Fruit fly (Drosophila melanogaster): ENCODE measurements around the gene Syx18.
A peak's percentile ranks its signal among the peaks of the same experiment; 100 is the strongest.

Gene Syx18

dm6 chr3R:24661679-24662411 is 36.5 kb upstream of the Syx18 start, which contains the start of gene Ppox:
Gene Ppox, minus strand, starts transcription at chr3R:24661851.
- TF ChIP-seq CG5204 (GFP tag; optimal IDR thresholded peaks at IDR 0.05), result no peak
- no peak for TF ChIP-seq CG11617 (GFP tag; optimal IDR thresholded peaks at IDR 0.05)
- no peak for TF ChIP-seq toe (GFP tag; optimal IDR thresholded peaks at IDR 0.05)
- no peak for TF ChIP-seq CG7101 (tag; optimal IDR thresholded peaks at IDR 0.05)
- no peak for TF ChIP-seq cnc (optimal IDR thresholded peaks at IDR 0.05)
- TF ChIP-seq CG33017 (tag; optimal IDR thresholded peaks at IDR 0.05), result no peak
- no peak for TF ChIP-seq Crg-1 (GFP tag; optimal IDR thresholded peaks at IDR 0.05)
- TF ChIP-seq CG1620 (GFP tag; optimal IDR thresholded peaks at IDR 0.05), result no peak
- no peak for TF ChIP-seq bab1 (GFP tag; optimal IDR thresholded peaks at IDR 0.05)
- no peak for TF ChIP-seq CG7045 (GFP tag; optimal IDR thresholded peaks at IDR 0.05)
- no peak for TF ChIP-seq pad (GFP tag; optimal IDR thresholded peaks at IDR 0.05)
- no peak for TF ChIP-seq kay (GFP tag; ENCODE audit: borderline replicate concordance)
- peak; percentile 97 for TF ChIP-seq tj (GFP tag; optimal IDR thresholded peaks at IDR 0.05)
- TF ChIP-seq cic (GFP tag; optimal IDR thresholded peaks at IDR 0.05), result no peak
- peak; percentile 7 for TF ChIP-seq CG14711 (tag; optimal IDR thresholded peaks at IDR 0.05)
- no peak for TF ChIP-seq ovo (GFP tag; optimal IDR thresholded peaks at IDR 0.05)
- peak; percentile 32 for TF ChIP-seq Mnt (GFP tag; optimal IDR thresholded peaks at IDR 0.05)

dm6 chr3R:24659173-24659846 is 33.9 kb upstream of the Syx18 start, which contains the start of gene CG31126:
Gene CG31126, plus strand, starts transcription at chr3R:24659621.
- TF ChIP-seq CG11617 (GFP tag; optimal IDR thresholded peaks at IDR 0.05), result peak; percentile 33
- TF ChIP-seq CG7101 (tag; optimal IDR thresholded peaks at IDR 0.05), result no peak
- no peak for TF ChIP-seq CG12768 (GFP tag; optimal IDR thresholded peaks at IDR 0.05)
- peak; percentile 98 for TF ChIP-seq CG14711 (tag; optimal IDR thresholded peaks at IDR 0.05)
- TF ChIP-seq cnc (optimal IDR thresholded peaks at IDR 0.05), result no peak

dm6 chr3R:24654770-24655322 is 29.5 kb upstream of the Syx18 start, which contains the start of the genes CG31125 and CG6695:
Gene CG31125, minus strand, starts transcription at chr3R:24654820.
Gene CG6695, plus strand, starts transcription at chr3R:24655160.
- no peak for TF ChIP-seq CG33017 (tag; optimal IDR thresholded peaks at IDR 0.05)
- peak; percentile 13 for TF ChIP-seq CG7101 (tag; optimal IDR thresholded peaks at IDR 0.05)
- peak; percentile 62 for TF ChIP-seq CG1620 (GFP tag; optimal IDR thresholded peaks at IDR 0.05)
- no peak for TF ChIP-seq Clk (GFP tag; optimal IDR thresholded peaks at IDR 0.05)
- peak; percentile 5 for TF ChIP-seq ovo (GFP tag; optimal IDR thresholded peaks at IDR 0.05)
- TF ChIP-seq CG5204 (GFP tag; optimal IDR thresholded peaks at IDR 0.05), result no peak
- TF ChIP-seq bab1 (GFP tag; optimal IDR thresholded peaks at IDR 0.05), result peak; percentile 46
- no peak for TF ChIP-seq tj (GFP tag; optimal IDR thresholded peaks at IDR 0.05)
- TF ChIP-seq cnc (optimal IDR thresholded peaks at IDR 0.05), result no peak
- TF ChIP-seq Crg-1 (GFP tag; optimal IDR thresholded peaks at IDR 0.05), result peak; percentile 53
- no peak for TF ChIP-seq CG7045 (GFP tag; optimal IDR thresholded peaks at IDR 0.05)
- TF ChIP-seq CG11617 (GFP tag; optimal IDR thresholded peaks at IDR 0.05), result peak; percentile 58
- TF ChIP-seq CG14711 (tag; optimal IDR thresholded peaks at IDR 0.05), result peak; percentile 21
- peak; percentile 20 for TF ChIP-seq pad (GFP tag; optimal IDR thresholded peaks at IDR 0.05)
- TF ChIP-seq CG12768 (GFP tag; optimal IDR thresholded peaks at IDR 0.05), result no peak
- TF ChIP-seq Mnt (GFP tag; optimal IDR thresholded peaks at IDR 0.05), result peak; percentile 28
- no peak for TF ChIP-seq cic (GFP tag; optimal IDR thresholded peaks at IDR 0.05)

- peak; percentile 64 for TF ChIP-seq Clk (GFP tag; optimal IDR thresholded peaks at IDR 0.05)
- TF ChIP-seq tj (GFP tag; optimal IDR thresholded peaks at IDR 0.05), result peak; percentile 58
- peak; percentile 66 for TF ChIP-seq pad (GFP tag; optimal IDR thresholded peaks at IDR 0.05)
- peak; percentile 73 for TF ChIP-seq CG14711 (tag; optimal IDR thresholded peaks at IDR 0.05)
- peak; percentile 55 for TF ChIP-seq CG33017 (tag; optimal IDR thresholded peaks at IDR 0.05)
- no peak for TF ChIP-seq toe (GFP tag; optimal IDR thresholded peaks at IDR 0.05)
- TF ChIP-seq CG7045 (GFP tag; optimal IDR thresholded peaks at IDR 0.05), result peak; percentile 41
- peak; percentile 58 for TF ChIP-seq CG11617 (GFP tag; optimal IDR thresholded peaks at IDR 0.05)
- no peak for TF ChIP-seq kay (GFP tag; ENCODE audit: borderline replicate concordance)
- TF ChIP-seq CG7101 (tag; optimal IDR thresholded peaks at IDR 0.05), result peak; percentile 59
- no peak for TF ChIP-seq ovo (GFP tag; optimal IDR thresholded peaks at IDR 0.05)
- no peak for TF ChIP-seq cnc (optimal IDR thresholded peaks at IDR 0.05)
- TF ChIP-seq Hr96 (GFP tag; optimal IDR thresholded peaks at IDR 0.05), result no peak
- peak; percentile 48 for TF ChIP-seq bab1 (GFP tag; optimal IDR thresholded peaks at IDR 0.05)
- TF ChIP-seq cic (GFP tag; optimal IDR thresholded peaks at IDR 0.05), result peak; percentile 100
- TF ChIP-seq CG5204 (GFP tag; optimal IDR thresholded peaks at IDR 0.05), result no peak
- TF ChIP-seq CG1620 (GFP tag; optimal IDR thresholded peaks at IDR 0.05), result no peak
- TF ChIP-seq Crg-1 (GFP tag; optimal IDR thresholded peaks at IDR 0.05), result peak; percentile 54
- TF ChIP-seq Mnt (GFP tag; optimal IDR thresholded peaks at IDR 0.05), result peak; percentile 33
- peak; percentile 85 for TF ChIP-seq CG12768 (GFP tag; optimal IDR thresholded peaks at IDR 0.05)
These were observed 25.7 kb upstream of the Syx18 start for dm6 chr3R:24651044-24651459.

DNA sequence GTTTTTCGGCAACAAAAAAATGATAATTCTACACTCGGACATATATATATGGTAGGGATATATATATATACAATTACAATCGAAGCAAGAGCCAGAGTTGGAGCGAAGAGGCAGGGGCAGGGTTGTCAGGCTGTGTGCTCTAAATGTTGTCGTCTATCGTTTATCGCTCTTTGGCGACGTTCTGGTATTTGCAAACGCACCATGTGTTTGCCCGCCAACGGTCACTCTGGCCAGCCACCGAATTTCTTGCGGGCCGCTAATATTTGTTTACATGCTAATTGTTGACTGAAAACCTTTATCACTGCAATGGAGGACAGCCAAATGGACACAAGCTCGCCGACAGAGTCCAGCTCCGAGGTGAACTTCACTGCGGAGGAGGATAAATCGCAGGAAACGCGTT is 24.6 kb upstream of the Syx18 start, which contains the start of the genes puf and ash2:
Gene puf, minus strand, starts transcription at position 121 of the 400 bp plus-strand sequence.
Gene ash2, plus strand, starts transcription at position 203 of the 400 bp plus-strand sequence.
- TF ChIP-seq Mnt (GFP tag; optimal IDR thresholded peaks at IDR 0.05), result peak; percentile 79
- TF ChIP-seq pad (GFP tag; optimal IDR thresholded peaks at IDR 0.05), result no peak
- TF ChIP-seq cnc (optimal IDR thresholded peaks at IDR 0.05), result no peak
- TF ChIP-seq CG7101 (tag; optimal IDR thresholded peaks at IDR 0.05), result no peak
- TF ChIP-seq Clk (GFP tag; optimal IDR thresholded peaks at IDR 0.05), result no peak
- TF ChIP-seq CG11617 (GFP tag; optimal IDR thresholded peaks at IDR 0.05), result peak; percentile 7
- no peak for TF ChIP-seq ovo (GFP tag; optimal IDR thresholded peaks at IDR 0.05)
- no peak for TF ChIP-seq CG7045 (GFP tag; optimal IDR thresholded peaks at IDR 0.05)
- no peak for TF ChIP-seq bab1 (GFP tag; optimal IDR thresholded peaks at IDR 0.05)
- peak; percentile 35 for TF ChIP-seq cic (GFP tag; optimal IDR thresholded peaks at IDR 0.05)
- TF ChIP-seq CG14711 (tag; optimal IDR thresholded peaks at IDR 0.05), result peak; percentile 98

Data from whole organism, adult.